Worm (Caenorhabditis elegans): ENCODE data around the gene C44E12.1.

DNA sequence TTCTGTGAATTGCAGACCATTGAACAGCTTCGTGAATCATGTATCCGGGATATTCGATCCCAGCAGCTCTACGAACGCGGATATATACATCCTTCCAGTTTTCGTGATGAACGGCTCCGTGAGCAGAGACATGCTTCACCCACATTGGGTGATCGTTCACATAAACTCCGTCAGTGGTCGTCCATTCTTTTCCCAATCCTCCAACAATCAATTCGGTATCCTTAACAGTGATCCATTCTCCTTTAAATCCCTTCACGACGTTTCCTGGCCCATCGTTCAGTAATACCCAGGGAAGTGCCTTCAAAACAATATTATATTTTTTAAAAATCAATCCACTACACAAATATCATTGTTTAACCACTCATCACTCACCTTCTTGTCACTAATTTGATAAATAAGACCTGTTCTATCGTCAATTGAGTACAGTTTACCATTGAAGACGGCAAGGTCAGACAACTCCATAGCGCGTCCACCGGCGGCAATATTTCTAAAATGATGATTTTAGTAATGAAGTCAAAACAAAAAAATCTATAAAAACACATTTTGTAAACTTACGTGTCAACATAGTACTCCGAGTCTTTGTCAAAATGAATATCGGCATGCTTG is 27.9 kb upstream of the C44E12.1 start:
- TF ChIP-seq him-1 (tag; optimal IDR thresholded peaks at IDR 0.05) (no peak), W03F9.2 (tag; optimal IDR thresholded peaks at IDR 0.05) (no peak), dao-5 (tag; optimal IDR thresholded peaks at IDR 0.05) (no peak)

All from whole organism, L4/young adult.